Fruit fly (Drosophila melanogaster) whole organism: ENCODE data around the gene CG18130.

ENCODE experiments used
- CG8478 ChIP-seq: fragments of >200 bp; optimal IDR thresholded peaks from 2 replicates; lab custom pipeline; 2018; ENCODE audit warnings: inconsistent platforms
- Dll ChIP-seq: fragments of >200 bp; optimal IDR thresholded peaks from 2 replicates; lab custom pipeline; 2017
- EcR ChIP-seq, 2 experiments: fragments of >200 bp; optimal IDR thresholded peaks; 2 replicates each; lab custom pipeline; 2017; ENCODE audit warnings: missing biosample characterization in 2 of 2, missing genetic modification characterization in 2 of 2, missing genetic modification reagents in 2 of 2
- pan ChIP-seq: fragments of >200 bp; optimal IDR thresholded peaks from 2 replicates; lab custom pipeline; 2017
- psq ChIP-seq: fragments of >200 bp; optimal IDR thresholded peaks from 2 replicates; lab custom pipeline; 2017
- usp ChIP-seq: fragments of >200 bp; optimal IDR thresholded peaks from 2 replicates; lab custom pipeline; 2017; ENCODE audit warnings: missing biosample characterization, missing genetic modification characterization, mixed read lengths

The CG18130 gene

DNA sequence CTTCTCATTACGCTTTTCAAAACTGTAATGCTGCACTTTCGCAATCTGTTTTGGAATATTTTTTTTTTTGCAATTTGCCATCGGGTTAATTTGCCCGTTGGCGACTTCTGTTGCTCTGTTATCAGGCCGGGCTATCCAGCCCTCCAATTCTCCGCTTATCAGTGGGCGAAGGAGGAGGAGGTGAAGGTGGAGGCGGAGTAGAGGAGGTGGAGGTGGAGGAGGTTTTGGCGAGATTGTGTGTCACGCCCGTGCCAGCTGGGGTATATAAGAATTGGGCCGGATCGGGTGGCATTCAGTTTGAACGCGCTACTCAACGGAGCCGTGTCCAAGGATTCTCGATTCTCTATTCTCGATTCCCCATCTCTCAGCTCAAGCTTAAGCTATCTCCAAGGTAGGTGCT, 21.6 kb upstream of the CG18130 start:
- no peak for TF ChIP-seq usp (GFP tag; lab: Kevin White, UChicago)
- TF ChIP-seq CG8478 (lab: Kevin White, UChicago): no peak
- TF ChIP-seq Dll (lab: Kevin White, UChicago): no peak
- no peak for TF ChIP-seq psq (lab: Kevin White, UChicago)
- no peak for TF ChIP-seq pan
- TF ChIP-seq EcR (GFP tag; optimal IDR thresholded peaks at IDR 0.05; lab: Kevin White, UChicago): no peak

DNA sequence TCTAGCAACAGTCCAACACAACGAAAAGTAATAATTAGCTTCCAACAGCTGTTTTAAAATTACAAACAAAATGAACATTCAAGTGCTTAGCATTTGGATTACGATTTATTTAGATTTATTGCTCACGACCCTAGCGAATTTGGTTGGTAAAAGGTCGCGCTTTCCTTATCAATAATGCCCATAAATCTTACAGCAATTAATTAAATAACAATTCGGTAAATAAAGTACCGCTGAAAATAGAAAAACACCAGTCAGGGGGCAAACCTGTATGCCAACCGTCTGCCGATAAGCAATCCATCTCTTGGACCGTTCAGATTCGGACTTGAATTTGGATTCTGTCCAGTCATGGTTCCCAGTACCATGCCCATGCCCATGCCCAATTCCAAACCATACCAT, 20.5 kb upstream of the CG18130 start:
- no peak for TF ChIP-seq EcR (GFP tag; optimal IDR thresholded peaks at IDR 0.05; lab: Kevin White, UChicago)
- no peak for TF ChIP-seq psq (lab: Kevin White, UChicago)
- no peak for TF ChIP-seq CG8478 (lab: Kevin White, UChicago)
- no peak for TF ChIP-seq Dll (lab: Kevin White, UChicago)
- TF ChIP-seq usp (GFP tag; lab: Kevin White, UChicago): no peak
- no peak for TF ChIP-seq pan

DNA sequence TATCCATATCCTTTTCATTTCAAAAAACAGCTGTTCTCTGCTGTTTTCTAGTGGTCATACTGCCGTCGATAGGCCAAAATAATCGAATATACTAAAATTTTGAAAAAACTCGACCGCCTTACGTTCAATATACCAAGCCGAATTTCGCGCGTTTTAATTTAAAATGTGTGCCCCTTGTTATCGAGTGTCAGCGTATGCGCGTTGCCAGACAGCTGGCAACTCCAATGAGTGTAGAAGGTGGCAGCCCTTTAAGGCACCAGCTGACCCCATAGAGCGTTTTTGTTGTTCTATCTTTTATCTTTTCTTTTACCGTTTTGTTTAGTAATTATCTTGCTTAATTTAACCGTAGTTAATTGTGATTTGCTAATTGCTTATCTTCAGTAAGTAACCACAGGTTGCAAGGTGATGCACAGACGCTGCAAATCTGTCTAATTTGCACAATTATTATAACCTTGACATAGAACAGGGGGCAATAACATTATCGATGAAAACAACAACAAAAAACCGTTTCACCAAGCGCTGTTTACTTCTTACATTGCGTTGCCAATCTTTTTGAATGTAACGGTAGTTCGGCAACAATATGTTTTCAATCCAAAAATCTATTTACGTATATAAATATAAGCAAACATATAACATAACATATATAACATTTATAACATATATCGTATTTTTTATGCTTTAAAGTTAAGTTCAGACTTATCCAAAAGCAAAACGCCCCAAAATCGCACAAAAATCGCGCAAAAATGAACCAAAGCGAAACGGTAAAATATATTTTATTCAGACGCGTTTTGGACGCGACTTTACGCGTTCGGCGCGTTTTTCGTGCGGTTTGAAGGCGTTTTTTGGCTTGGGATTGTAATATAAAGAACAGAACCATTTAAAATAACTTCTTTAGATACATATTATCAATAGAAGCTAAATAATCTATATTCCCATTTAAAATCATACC, 19.9 kb upstream of the CG18130 start, which contains the start of the genes CG1492 and regucalcin:
Gene CG1492 (minus strand): TSS at position 63 of the 949 bp plus-strand sequence.
Gene regucalcin (plus strand): TSS at position 229 of the 949 bp plus-strand sequence.
- no peak for TF ChIP-seq EcR (GFP tag; optimal IDR thresholded peaks at IDR 0.05; lab: Kevin White, UChicago)
- TF ChIP-seq Dll (lab: Kevin White, UChicago): no peak
- no peak for TF ChIP-seq psq (lab: Kevin White, UChicago)
- TF ChIP-seq CG8478 (lab: Kevin White, UChicago): no peak
- TF ChIP-seq usp (GFP tag; lab: Kevin White, UChicago): no peak

DNA sequence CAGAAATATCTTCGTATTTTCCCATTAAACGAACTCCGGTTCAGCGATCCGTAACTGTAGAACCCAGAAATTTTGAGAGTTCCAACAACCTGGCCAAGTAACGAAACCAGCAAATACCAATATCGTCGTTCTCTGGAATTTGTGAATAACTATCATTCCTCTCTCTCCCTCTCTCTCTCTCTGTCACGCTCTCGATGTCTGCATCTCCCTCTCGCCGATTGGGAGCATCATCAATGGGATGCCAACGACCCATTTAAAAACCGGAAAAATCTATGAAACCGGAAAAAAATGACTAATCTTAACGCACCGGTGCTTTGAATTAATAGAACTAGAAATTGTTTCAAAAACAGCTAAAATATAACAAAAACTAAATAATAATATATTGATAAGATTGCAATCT, 15.0 kb upstream of the CG18130 start:
- TF ChIP-seq pan (no peak), EcR (GFP tag; optimal IDR thresholded peaks at IDR 0.05; lab: Kevin White, UChicago) (no peak), psq (lab: Kevin White, UChicago) (no peak), CG8478 (lab: Kevin White, UChicago) (no peak), usp (GFP tag; lab: Kevin White, UChicago) (no peak), Dll (lab: Kevin White, UChicago) (no peak)

DNA sequence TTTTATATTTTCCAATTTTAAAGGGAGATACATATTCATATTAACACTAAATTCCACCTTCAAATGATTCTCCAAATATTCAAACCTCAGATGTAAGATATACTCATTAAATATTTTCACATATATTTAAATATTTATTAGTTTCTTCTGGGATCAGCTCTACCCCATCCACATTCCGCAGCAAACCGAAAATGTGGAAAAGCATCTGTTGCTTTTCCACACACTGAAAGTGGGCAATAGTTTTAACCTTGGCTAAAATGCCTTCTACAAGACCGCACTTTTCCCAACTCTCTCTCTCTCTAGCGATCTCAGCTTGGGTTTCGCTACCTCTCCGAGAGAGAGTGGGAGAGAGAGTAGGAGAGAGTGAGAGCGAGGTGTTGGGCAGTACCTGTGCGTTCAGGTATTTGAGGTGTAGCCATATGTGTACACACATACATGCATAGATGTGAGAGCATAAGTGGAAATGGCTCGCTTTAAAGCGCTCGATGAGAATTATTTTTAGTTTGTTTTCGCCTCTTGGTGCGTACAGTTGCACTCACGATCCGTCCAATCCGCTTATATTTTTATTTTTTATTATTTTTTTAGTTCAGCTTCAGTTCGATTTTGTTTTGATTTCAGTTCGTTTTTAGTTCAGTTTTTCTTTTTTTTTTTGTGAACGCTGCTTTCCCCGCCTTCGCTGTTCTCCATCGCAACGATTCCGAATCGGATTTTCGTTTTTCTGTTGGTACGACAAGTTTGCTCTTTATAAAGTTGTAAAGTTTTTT, 14.3 kb upstream of the CG18130 start, which contains the start of gene CG1806:
Gene CG1806 (plus strand): TSS at position 499 of the 764 bp plus-strand sequence.
- TF ChIP-seq CG8478 (lab: Kevin White, UChicago): no peak
- TF ChIP-seq Dll (lab: Kevin White, UChicago): peak; percentile 55

DNA sequence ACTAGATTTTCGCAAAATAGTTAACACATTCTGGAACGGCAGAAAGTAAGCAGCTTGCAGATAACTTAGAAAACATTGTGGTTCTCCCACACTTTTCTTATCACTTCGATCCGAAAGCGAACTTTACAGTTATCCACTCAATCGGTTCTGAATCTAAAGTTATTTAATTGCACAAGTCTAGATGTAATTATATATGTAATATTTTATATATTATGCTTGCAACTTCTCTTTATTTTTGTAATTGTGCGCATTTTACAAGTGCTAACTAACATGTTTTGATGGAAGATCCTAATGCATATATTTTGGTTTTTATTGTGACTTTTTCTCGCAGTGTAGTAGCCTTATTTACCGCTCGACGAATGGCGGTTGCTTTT, 11.8 kb upstream of the CG18130 start:
- TF ChIP-seq EcR (GFP tag; optimal IDR thresholded peaks at IDR 0.05; lab: Kevin White, UChicago): no peak
- no peak for TF ChIP-seq Dll (lab: Kevin White, UChicago)
- no peak for TF ChIP-seq CG8478 (lab: Kevin White, UChicago)
- TF ChIP-seq psq (lab: Kevin White, UChicago): no peak
- TF ChIP-seq usp (GFP tag; lab: Kevin White, UChicago): no peak
- TF ChIP-seq pan: no peak

DNA sequence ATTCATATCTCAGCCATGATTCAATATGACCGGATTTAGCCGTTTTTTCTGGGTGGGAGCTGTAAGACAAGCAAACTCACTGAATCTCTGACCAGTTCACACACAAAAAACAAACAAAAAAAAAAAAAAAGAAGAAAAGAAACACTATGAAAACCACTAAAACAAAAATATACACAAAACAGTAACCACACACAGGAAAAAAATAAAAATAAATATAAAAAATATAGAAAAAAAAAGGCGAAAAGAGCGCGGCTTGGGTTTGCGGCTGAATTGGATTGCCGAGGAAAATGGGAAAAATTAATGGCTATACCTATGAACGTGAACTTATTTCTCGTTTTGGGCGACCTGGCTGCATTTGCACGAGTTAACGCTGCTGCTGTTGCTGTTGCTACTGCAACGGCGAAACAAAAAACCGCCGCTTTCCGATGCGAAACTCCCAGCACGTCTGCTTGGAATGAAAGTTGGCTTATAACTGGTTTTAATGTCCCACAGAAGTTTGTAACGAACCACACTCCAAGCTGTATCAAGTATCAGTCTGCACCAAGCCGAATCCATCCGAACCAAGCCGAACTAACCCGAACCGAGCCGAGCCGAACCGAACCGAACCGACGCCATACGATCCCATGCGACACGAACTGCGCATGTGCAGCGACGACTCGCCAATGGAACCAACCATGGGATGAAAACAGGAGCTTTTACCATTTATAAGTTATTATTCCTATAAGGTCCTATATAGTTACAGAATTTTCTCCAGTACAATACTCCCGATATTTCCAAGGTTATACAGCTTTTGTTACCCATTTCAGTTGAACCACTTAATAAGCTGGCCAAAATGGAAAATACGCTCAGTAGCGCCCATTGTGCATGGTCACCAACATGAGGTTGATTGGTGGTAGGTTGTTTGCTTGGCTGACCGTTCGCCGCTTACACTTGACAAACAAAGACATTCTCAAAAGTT, 11.1 kb upstream of the CG18130 start, which contains the start of gene fw:
Gene fw (minus strand): TSS at position 478 of the 958 bp plus-strand sequence.
- TF ChIP-seq Dll (lab: Kevin White, UChicago) (no peak), psq (lab: Kevin White, UChicago) (no peak), usp (GFP tag; lab: Kevin White, UChicago) (no peak), CG8478 (lab: Kevin White, UChicago) (no peak), pan (no peak), EcR (GFP tag; optimal IDR thresholded peaks at IDR 0.05; lab: Kevin White, UChicago) (no peak)

DNA sequence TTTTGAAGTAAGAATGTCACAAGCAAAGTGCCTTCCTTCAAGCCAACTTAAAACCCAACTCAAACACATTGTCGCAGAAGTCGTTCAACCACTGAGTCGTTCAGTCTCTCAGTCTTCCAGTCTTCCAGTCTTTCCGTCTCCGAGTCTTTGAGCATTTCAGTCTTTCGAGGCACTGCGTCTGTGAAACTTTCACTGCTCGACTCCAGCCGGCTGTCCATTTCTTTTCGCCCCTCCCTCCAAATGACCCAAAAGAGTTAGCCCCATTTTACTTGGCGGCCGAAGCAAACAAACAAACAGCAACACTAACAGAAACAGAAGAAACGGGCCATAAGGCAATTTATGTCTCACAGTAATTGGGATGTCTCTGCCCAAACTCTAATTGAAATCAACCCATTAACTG, 8.4 kb upstream of the CG18130 start:
- TF ChIP-seq pan (no peak), Dll (lab: Kevin White, UChicago) (no peak), CG8478 (lab: Kevin White, UChicago) (no peak), usp (GFP tag; lab: Kevin White, UChicago) (no peak), EcR (GFP tag; optimal IDR thresholded peaks at IDR 0.05; lab: Kevin White, UChicago) (no peak), psq (lab: Kevin White, UChicago) (no peak)

DNA sequence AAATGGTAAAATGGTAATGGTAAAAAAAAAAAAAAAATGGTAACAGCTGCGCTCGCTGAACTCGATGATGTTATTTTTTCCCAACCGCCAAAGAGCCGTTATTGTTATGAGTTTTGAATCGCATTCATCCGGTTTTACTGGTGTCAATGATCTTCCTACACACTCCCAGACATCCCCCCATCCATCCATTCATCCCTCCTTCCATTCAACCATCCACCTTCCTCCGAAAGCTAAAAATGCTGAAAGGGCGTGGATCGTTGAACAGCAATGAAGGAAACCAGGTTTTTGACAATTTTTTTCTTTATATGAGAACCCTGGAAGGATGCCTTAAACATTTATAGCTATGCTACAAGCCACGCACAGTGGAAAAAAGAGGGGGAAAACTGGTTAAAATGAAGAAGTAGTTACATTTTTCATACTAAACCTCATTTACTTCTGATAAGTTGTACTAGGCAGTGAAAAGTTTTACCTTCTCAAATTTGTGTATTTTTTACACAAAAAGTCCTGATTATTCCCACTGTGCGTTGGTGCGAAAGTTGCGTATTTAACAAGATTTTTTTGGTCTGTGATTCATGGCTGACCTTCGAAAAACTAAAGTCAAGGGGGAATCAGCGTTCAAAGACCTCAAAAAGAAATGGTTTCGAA, 7.5 kb upstream of the CG18130 start:
- TF ChIP-seq pan (no peak), EcR (GFP tag; optimal IDR thresholded peaks at IDR 0.05; lab: Kevin White, UChicago) (no peak), Dll (lab: Kevin White, UChicago) (no peak), CG8478 (lab: Kevin White, UChicago) (no peak), usp (GFP tag; lab: Kevin White, UChicago) (no peak), psq (lab: Kevin White, UChicago) (no peak)

DNA sequence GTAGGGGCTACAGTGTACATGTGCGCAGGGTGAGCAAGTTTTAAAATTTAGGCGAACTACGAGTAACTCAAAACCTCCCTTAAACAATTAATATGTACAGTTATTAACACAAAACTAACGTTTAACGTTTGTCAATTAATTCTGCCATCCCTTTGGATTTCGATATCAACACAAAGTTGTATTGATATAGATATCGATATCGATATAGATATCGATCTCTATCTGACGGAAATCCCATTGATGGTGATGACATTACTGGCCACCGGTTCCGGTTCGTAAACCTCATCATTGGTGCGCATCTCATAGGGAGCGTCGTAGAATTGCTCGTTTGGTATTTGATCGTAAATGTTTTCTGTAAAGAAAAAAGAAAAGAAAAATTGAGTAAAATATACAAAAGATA, 711 bp upstream of the CG18130 start:
- TF ChIP-seq psq (lab: Kevin White, UChicago) (no peak), usp (GFP tag; lab: Kevin White, UChicago) (no peak), pan (no peak), Dll (lab: Kevin White, UChicago) (no peak), CG8478 (lab: Kevin White, UChicago) (no peak), EcR (GFP tag; optimal IDR thresholded peaks at IDR 0.05; lab: Kevin White, UChicago) (no peak)
